Worm (Caenorhabditis elegans) whole organism, late embryonic: ENCODE measurements around the gene cif-1.

Experiments
- ama-1 ChIP-seq: fragments of 150-350 bp; optimal IDR thresholded peaks from 2 replicates; lab custom pipeline; 2014
- elt-2 ChIP-seq: sonication (generic microtip); optimal IDR thresholded peaks from 2 replicates; lab custom pipeline; 2016; ENCODE audit warnings: missing genetic modification reagents, missing genetic modification characterization, missing compliant biosample characterization
- nfya-1 ChIP-seq: sonication (generic microtip); optimal IDR thresholded peaks from 2 replicates; lab custom pipeline; 2017; ENCODE audit warnings: missing genetic modification characterization, mild to moderate bottlenecking, missing compliant biosample characterization, antibody characterized with exemption, moderate library complexity
- zip-5 ChIP-seq: sonication (generic microtip); optimal IDR thresholded peaks from 2 replicates; lab custom pipeline; 2016; ENCODE audit warnings: missing genetic modification characterization, missing compliant biosample characterization

DNA sequence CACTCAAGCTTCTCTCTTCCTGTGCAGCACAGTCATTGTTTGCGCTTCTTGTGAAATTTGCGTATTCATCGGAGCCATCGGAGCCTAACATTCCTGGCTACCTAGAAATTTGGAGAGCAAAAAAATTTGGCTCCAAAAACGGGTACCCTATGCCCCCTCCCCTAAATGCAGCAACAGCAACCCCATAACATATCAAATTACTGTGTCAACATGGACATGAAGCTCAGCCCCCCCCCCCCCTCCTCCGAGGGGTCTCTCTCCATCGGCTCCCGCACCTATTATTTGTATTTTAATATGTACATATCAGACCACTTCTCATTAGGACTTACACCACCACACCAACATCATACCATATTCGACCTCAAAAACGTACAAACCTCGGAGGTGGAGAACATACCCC is 36.2 kb downstream of the cif-1 start:
- TF ChIP-seq nfya-1 (tag; lab: Kevin White, UChicago) = no peak
- TF ChIP-seq zip-5 (tag; lab: Kevin White, UChicago) = no peak
- TF ChIP-seq ama-1 = no peak
- no peak for TF ChIP-seq elt-2 (tag; lab: Kevin White, UChicago)
